Fruit fly (Drosophila melanogaster) whole organism, wandering third instar larva: Measurements from ENCODE around the gene SecS.

Experiments
- Abd-B ChIP-seq: fragments of >200 bp; optimal IDR thresholded peaks from 2 replicates; lab custom pipeline; 2017; ENCODE audit warnings: missing biosample characterization, missing genetic modification characterization
- CG32264 ChIP-seq: fragments of 200-800 bp; sonication (Bioruptor generic); optimal IDR thresholded peaks from 2 replicates; lab custom pipeline; 2016; ENCODE audit warnings: missing biosample characterization, missing genetic modification characterization
- CG9705 ChIP-seq: fragments of 200-800 bp; sonication (Bioruptor generic); optimal IDR thresholded peaks from 2 replicates; lab custom pipeline; 2018; ENCODE audit warnings: missing biosample characterization, mild to moderate bottlenecking, missing genetic modification characterization
- CrebA ChIP-seq: fragments of 200-800 bp; sonication (Bioruptor generic); optimal IDR thresholded peaks from 2 replicates; lab custom pipeline; 2016; ENCODE audit warnings: missing biosample characterization, mild to moderate bottlenecking, missing genetic modification characterization, borderline replicate concordance
- Dfd ChIP-seq: fragments of >200 bp; optimal IDR thresholded peaks from 2 replicates; lab custom pipeline; 2017; ENCODE audit warnings: missing biosample characterization, missing genetic modification characterization
- Dif ChIP-seq: fragments of 200-275, 200-300 bp; sonication (Bioruptor generic); optimal IDR thresholded peaks from 2 replicates; lab custom pipeline; 2018; ENCODE audit warnings: missing biosample characterization, missing genetic modification characterization; ENCODE audit not compliant: partially characterized antibody
- GATAd ChIP-seq: sonication (Bioruptor generic); optimal IDR thresholded peaks from 2 replicates; lab custom pipeline; 2016; ENCODE audit warnings: missing biosample characterization, missing genetic modification characterization
- HLH106 ChIP-seq: fragments of 200-800 bp; optimal IDR thresholded peaks from 3 replicates; lab custom pipeline; 2019; ENCODE audit warnings: missing biosample characterization, mild to moderate bottlenecking, missing genetic modification characterization, moderate library complexity
- Hnf4 ChIP-seq: fragments of 200-800 bp; sonication (Bioruptor generic); optimal IDR thresholded peaks from 2 replicates; lab custom pipeline; 2016; ENCODE audit warnings: missing biosample characterization, mild to moderate bottlenecking, missing genetic modification characterization
- Hr78 ChIP-seq: fragments of >200 bp; optimal IDR thresholded peaks from 2 replicates; lab custom pipeline; 2017; ENCODE audit warnings: missing biosample characterization, missing genetic modification characterization
- Hr83 ChIP-seq: fragments of 200-300 bp; sonication (Bioruptor generic); optimal IDR thresholded peaks from 2 replicates; lab custom pipeline; 2016; ENCODE audit warnings: missing biosample characterization, mild to moderate bottlenecking, missing genetic modification characterization, moderate library complexity; ENCODE audit not compliant: poor library complexity, severe bottlenecking
- Jra ChIP-seq: sonication (Bioruptor generic); optimal IDR thresholded peaks from 2 replicates; lab custom pipeline; 2016; ENCODE audit warnings: missing biosample characterization, missing genetic modification characterization
- Mio ChIP-seq: sonication (Bioruptor generic); optimal IDR thresholded peaks from 2 replicates; lab custom pipeline; 2016; ENCODE audit warnings: missing biosample characterization, missing genetic modification characterization
- Myc ChIP-seq: fragments of >200 bp; optimal IDR thresholded peaks from 2 replicates; lab custom pipeline; 2017
- N ChIP-seq: fragments of >200 bp; optimal IDR thresholded peaks from 2 replicates; lab custom pipeline; 2018; ENCODE audit warnings: missing biosample characterization, missing external identifiers, missing genetic modification characterization
- OdsH ChIP-seq: fragments of 200-800 bp; sonication (Bioruptor generic); optimal IDR thresholded peaks from 2 replicates; lab custom pipeline; 2016; ENCODE audit warnings: missing biosample characterization, mild to moderate bottlenecking, missing genetic modification characterization
- Rel ChIP-seq, 2 experiments: fragments of 200-800 bp; sonication (Bioruptor generic) in 1 of 2; optimal IDR thresholded peaks; 2 replicates in 1 of 2; 3 replicates in 1 of 2; lab custom pipeline; 2016 to 2019; ENCODE audit warnings: mild to moderate bottlenecking in 2 of 2, missing biosample characterization in 2 of 2, missing genetic modification characterization in 2 of 2, moderate library complexity in 1 of 2
- Sp1 ChIP-seq: fragments of 200-800 bp; sonication (Bioruptor generic); optimal IDR thresholded peaks from 3 replicates; lab custom pipeline; 2019; ENCODE audit warnings: missing biosample characterization, mild to moderate bottlenecking, missing genetic modification characterization, moderate library complexity
- Vsx2 ChIP-seq: fragments of 200-300, 225-300 bp; sonication (Bioruptor generic); optimal IDR thresholded peaks from 2 replicates; lab custom pipeline; 2018; ENCODE audit warnings: missing biosample characterization, missing genetic modification characterization; ENCODE audit not compliant: partially characterized antibody
- br ChIP-seq: fragments of 200-800 bp; sonication (Bioruptor generic); optimal IDR thresholded peaks from 2 replicates; lab custom pipeline; 2016; ENCODE audit warnings: missing biosample characterization, missing genetic modification characterization
- brk ChIP-seq: fragments of 200-800 bp; sonication (Bioruptor generic); optimal IDR thresholded peaks from 2 replicates; lab custom pipeline; 2016; ENCODE audit warnings: missing biosample characterization, mild to moderate bottlenecking, missing genetic modification characterization
- dl ChIP-seq, 2 experiments: fragments of 175-275, 200-275 bp in 1 of 2; fragments of 200-275 bp in 1 of 2; sonication (Bioruptor generic); optimal IDR thresholded peaks; lab custom pipeline; 2018; ENCODE audit warnings: mild to moderate bottlenecking in 2 of 2, missing biosample characterization in 2 of 2, missing genetic modification characterization in 2 of 2, moderate library complexity in 2 of 2; ENCODE audit not compliant: partially characterized antibody in 2 of 2, insufficient read depth in 1 of 2
- dmrt93B ChIP-seq: fragments of 200-800 bp; sonication (Bioruptor generic); optimal IDR thresholded peaks from 2 replicates; lab custom pipeline; 2018; ENCODE audit warnings: missing biosample characterization, mild to moderate bottlenecking, missing genetic modification characterization
- dsf ChIP-seq: sonication (Bioruptor generic); optimal IDR thresholded peaks from 2 replicates; lab custom pipeline; 2016; ENCODE audit warnings: missing biosample characterization, missing genetic modification characterization, borderline replicate concordance
- ey ChIP-seq: fragments of 200-800 bp; sonication (Bioruptor generic); optimal IDR thresholded peaks from 2 replicates; lab custom pipeline; 2016; ENCODE audit warnings: missing biosample characterization, missing genetic modification characterization
- foxo ChIP-seq, 2 experiments: fragments of 200-800 bp; sonication (Bioruptor generic); optimal IDR thresholded peaks; 2 replicates in 1 of 2; 3 replicates in 1 of 2; lab custom pipeline; 2016 to 2017; ENCODE audit warnings: missing biosample characterization in 2 of 2, missing genetic modification characterization in 2 of 2
- fru ChIP-seq: fragments of 200-800 bp; sonication (Bioruptor generic); optimal IDR thresholded peaks from 3 replicates; lab custom pipeline; 2016; ENCODE audit warnings: missing biosample characterization, mild to moderate bottlenecking, missing genetic modification characterization
- h ChIP-seq: fragments of 200-800 bp; sonication (Bioruptor generic); optimal IDR thresholded peaks from 3 replicates; lab custom pipeline; 2016; ENCODE audit warnings: missing biosample characterization, mild to moderate bottlenecking, missing genetic modification characterization
- jim ChIP-seq: fragments of 175-275, 200-325 bp; sonication (Bioruptor generic); optimal IDR thresholded peaks from 2 replicates; lab custom pipeline; 2016; ENCODE audit warnings: missing biosample characterization, mild to moderate bottlenecking, missing genetic modification characterization
- lola ChIP-seq: fragments of >200 bp; optimal IDR thresholded peaks from 2 replicates; lab custom pipeline; 2017; ENCODE audit warnings: missing biosample characterization, missing genetic modification characterization
- pan ChIP-seq: fragments of >200 bp; optimal IDR thresholded peaks from 2 replicates; lab custom pipeline; 2017
- psq ChIP-seq: fragments of 200-800 bp; sonication (Bioruptor generic); optimal IDR thresholded peaks from 3 replicates; lab custom pipeline; 2017; ENCODE audit warnings: missing biosample characterization, mild to moderate bottlenecking, missing genetic modification characterization, moderate library complexity
- rgr ChIP-seq: fragments of 200-800 bp; sonication (Bioruptor generic); optimal IDR thresholded peaks from 3 replicates; lab custom pipeline; 2016; ENCODE audit warnings: missing biosample characterization, mild to moderate bottlenecking, missing genetic modification characterization
- sage ChIP-seq: fragments of 200-800 bp; sonication (Bioruptor generic); optimal IDR thresholded peaks from 2 replicates; lab custom pipeline; 2016; ENCODE audit warnings: missing biosample characterization, mild to moderate bottlenecking, missing genetic modification characterization
- sv ChIP-seq: fragments of 200-800 bp; sonication (Bioruptor generic); optimal IDR thresholded peaks from 3 replicates; lab custom pipeline; 2016; ENCODE audit warnings: missing biosample characterization, missing genetic modification characterization
- tai ChIP-seq: sonication (Bioruptor generic); optimal IDR thresholded peaks from 2 replicates; lab custom pipeline; 2016; ENCODE audit warnings: missing biosample characterization, missing genetic modification characterization
- usp ChIP-seq: fragments of >200 bp; optimal IDR thresholded peaks from 2 replicates; lab custom pipeline; 2017; ENCODE audit warnings: missing biosample characterization, missing genetic modification characterization
- woc ChIP-seq: sonication (Bioruptor generic); optimal IDR thresholded peaks from 2 replicates; lab custom pipeline; 2016; ENCODE audit warnings: missing biosample characterization, mild to moderate bottlenecking, missing genetic modification characterization

SecS gene

DNA sequence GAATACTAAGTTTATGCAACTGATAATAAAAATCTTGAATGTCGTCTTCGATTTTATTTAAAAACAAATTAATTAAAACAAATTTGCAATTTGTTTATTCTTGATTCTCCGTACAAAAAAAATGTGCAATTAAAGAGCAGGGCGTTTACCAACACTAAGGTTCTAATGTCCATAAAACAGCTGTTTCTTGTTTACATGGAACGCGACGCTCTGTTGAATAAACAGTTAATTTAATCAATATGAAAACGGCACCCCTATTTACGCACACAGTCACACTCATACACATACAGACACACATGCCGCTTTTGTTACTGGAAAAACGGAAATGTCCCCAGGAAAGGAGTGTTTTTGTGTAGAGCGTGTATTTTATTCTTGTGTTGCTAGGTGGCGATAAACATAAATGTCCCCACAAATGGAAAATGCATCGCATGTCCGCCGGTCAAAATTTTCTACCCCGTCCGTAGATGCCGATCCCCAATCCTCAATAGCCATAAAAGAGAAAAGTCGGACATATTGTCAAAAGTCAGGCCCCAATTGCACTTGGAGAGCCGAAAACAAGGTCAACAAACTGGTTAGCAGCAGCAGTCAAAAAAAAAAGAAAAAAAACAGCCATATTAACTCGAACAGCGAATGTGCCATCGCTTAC lies 21.9 kb downstream of the SecS start (continued):
- TF ChIP-seq HLH106 (tag; lab: Kevin White, UChicago) = peak; percentile 28

DNA sequence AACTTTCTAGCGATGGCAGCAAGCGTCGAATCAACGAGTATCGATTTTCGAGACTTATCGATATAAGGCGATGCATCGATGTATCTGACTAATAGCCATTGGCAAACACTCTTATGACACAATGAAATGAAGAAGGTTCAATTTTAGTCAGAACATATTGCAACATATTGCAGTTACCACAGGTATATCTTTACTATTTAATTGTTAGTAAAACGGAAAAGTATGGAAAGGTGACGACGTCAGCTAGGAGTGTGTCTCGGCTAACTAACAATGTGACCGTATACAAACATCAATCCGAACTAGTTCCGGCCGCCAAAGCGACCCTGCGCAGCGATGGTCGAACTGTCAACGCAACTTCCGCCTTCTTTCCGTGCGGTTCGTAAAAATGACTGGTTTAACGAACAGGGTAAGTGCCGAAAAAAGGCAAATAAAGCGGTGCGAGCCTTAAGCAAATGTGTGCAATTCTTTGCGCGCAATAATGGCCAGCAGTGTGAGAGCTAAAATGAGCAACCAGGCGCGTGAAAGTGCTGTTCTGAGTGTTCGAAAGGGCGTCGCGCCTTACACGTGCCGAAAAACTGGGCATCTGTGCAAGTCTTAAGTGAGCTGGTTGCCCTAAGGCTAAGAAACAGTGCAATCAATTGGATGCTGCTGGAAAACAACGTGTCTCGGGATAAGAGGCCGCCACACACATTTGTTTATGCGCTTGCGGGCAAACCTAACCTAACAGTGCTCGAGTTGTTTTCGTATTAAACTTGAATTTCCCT lies 23.1 kb downstream of the SecS start, which contains the start of the genes Dph4, Spec2 and RpL13A:
Gene Dph4, minus strand, starts transcription at position 11 of the 764 bp plus-strand sequence.
Gene Spec2, minus strand, starts transcription at position 11 of the 764 bp plus-strand sequence.
Gene RpL13A, plus strand, starts transcription at position 360 of the 764 bp plus-strand sequence.
- TF ChIP-seq Dfd (no peak), Jra (GFP tag; lab: Kevin White, UChicago) (peak; percentile 69), dl (GFP tag; optimal IDR thresholded peaks at IDR 0.05; lab: Kevin White, UChicago; ENCODE audit: insufficient read depth in 1 of 2, partially characterized antibody in 2 of 2) (no peak), dsf (GFP tag; lab: Kevin White, UChicago) (peak; percentile 76), Dif (GFP tag; lab: Kevin White, UChicago) (no peak), CG9705 (GFP tag; lab: Kevin White, UChicago) (peak; percentile 96), CG32264 (peak; percentile 69), h (GFP tag; lab: Kevin White, UChicago) (peak; percentile 90), sage (GFP tag; lab: Kevin White, UChicago) (no peak), br (GFP tag; lab: Kevin White, UChicago) (peak; percentile 88), GATAd (GFP tag; lab: Kevin White, UChicago) (no peak), Hnf4 (GFP tag; lab: Kevin White, UChicago) (no peak), foxo (GFP tag; optimal IDR thresholded peaks at IDR 0.05; lab: Kevin White, UChicago) (peak; percentile 42 to 80), HLH106 (tag; lab: Kevin White, UChicago) (peak; percentile 84), lola (GFP tag; lab: Kevin White, UChicago) (no peak), brk (GFP tag; lab: Kevin White, UChicago) (no peak), sv (peak; percentile 84), tai (GFP tag; lab: Kevin White, UChicago) (no peak), fru (GFP tag; lab: Kevin White, UChicago) (peak; percentile 87), pan (lab: Kevin White, UChicago) (no peak), Sp1 (GFP tag; lab: Kevin White, UChicago) (peak; percentile 93), N (GFP tag; lab: Kevin White, UChicago) (no peak), OdsH (peak; percentile 84), dmrt93B (GFP tag; lab: Kevin White, UChicago) (peak; percentile 94), psq (peak; percentile 69), jim (GFP tag; lab: Kevin White, UChicago) (no peak), Myc (lab: Kevin White, UChicago) (peak; percentile 16), Abd-B (GFP tag; lab: Kevin White, UChicago) (no peak), Vsx2 (no peak), Mio (GFP tag; lab: Kevin White, UChicago) (peak; percentile 69), Hr83 (GFP tag; lab: Kevin White, UChicago) (peak; percentile 96), rgr (GFP tag; lab: Kevin White, UChicago) (peak; percentile 96), Rel (GFP tag; optimal IDR thresholded peaks at IDR 0.05; lab: Kevin White, UChicago) (no peak), Rel (tag; optimal IDR thresholded peaks at IDR 0.05; lab: Kevin White, UChicago) (peak; percentile 53), usp (GFP tag; lab: Kevin White, UChicago) (no peak), woc (GFP tag; lab: Kevin White, UChicago) (no peak), ey (GFP tag; lab: Kevin White, UChicago) (peak; percentile 61), Hr78 (GFP tag; lab: Kevin White, UChicago) (no peak), CrebA (GFP tag; lab: Kevin White, UChicago) (no peak)
